Worm (Caenorhabditis elegans): ENCODE data around the gene F55G7.1.

Gene F55G7.1

ce11 chrX:11937343-11937935 is 13.2 kb downstream of the F55G7.1 start (continued):
- TF ChIP-seq fos-1 (tag; optimal IDR thresholded peaks at IDR 0.05) (peak; percentile 99), nhr-237 (tag; optimal IDR thresholded peaks at IDR 0.05) (peak; percentile 97), mef-2 (tag; optimal IDR thresholded peaks at IDR 0.05) (peak; percentile 78), sptf-1 (tag; optimal IDR thresholded peaks at IDR 0.05) (no peak), blmp-1 (tag; optimal IDR thresholded peaks at IDR 0.05) (peak; percentile 55), nhr-20 (tag; optimal IDR thresholded peaks at IDR 0.05) (peak; percentile 98), nhr-85 (tag) (peak; percentile 97), ztf-11 (tag; optimal IDR thresholded peaks at IDR 0.05) (peak; percentile 90 to 93), rnt-1 (tag; optimal IDR thresholded peaks at IDR 0.05) (peak; percentile 99), F16B12.6 (tag; optimal IDR thresholded peaks at IDR 0.05) (peak; percentile 66), nhr-77 (tag; optimal IDR thresholded peaks at IDR 0.05) (peak; percentile 99), zag-1 (tag; optimal IDR thresholded peaks at IDR 0.05) (peak; percentile 79), unc-86 (tag; optimal IDR thresholded peaks at IDR 0.05) (peak; percentile 95), jun-1 (tag; optimal IDR thresholded peaks at IDR 0.05) (peak; percentile 100), skn-1 (tag; optimal IDR thresholded peaks at IDR 0.05) (peak; percentile 99), sup-37 (GFP tag; optimal IDR thresholded peaks at IDR 0.05) (peak; percentile 87), efl-3 (GFP tag; optimal IDR thresholded peaks at IDR 0.05) (peak; percentile 92), dpl-1 (GFP tag; optimal IDR thresholded peaks at IDR 0.05) (peak; percentile 51 to 66 (median 58)), elt-2 (tag; optimal IDR thresholded peaks at IDR 0.05) (peak; percentile 94), hpl-2 (GFP tag; optimal IDR thresholded peaks at IDR 0.05) (peak; percentile 100), mab-9 (GFP tag; IDR thresholded peaks at IDR 0.05) (peak; percentile 92), C34B4.2 (tag; optimal IDR thresholded peaks at IDR 0.05) (no peak), unc-62 (GFP tag; optimal IDR thresholded peaks at IDR 0.05) (no peak), tbx-2 (tag; optimal IDR thresholded peaks at IDR 0.05) (peak; percentile 98), swsn-7 (tag; optimal IDR thresholded peaks at IDR 0.05) (peak; percentile 98), xbp-1 (tag; optimal IDR thresholded peaks at IDR 0.05) (peak; percentile 96), nhr-11 (tag; optimal IDR thresholded peaks at IDR 0.05) (peak; percentile 99), alr-1 (tag; optimal IDR thresholded peaks at IDR 0.05; ENCODE audit: borderline replicate concordance) (no peak), fkh-4 (tag; optimal IDR thresholded peaks at IDR 0.05; ENCODE audit: borderline replicate concordance) (peak; percentile 92), zip-4 (GFP tag; optimal IDR thresholded peaks at IDR 0.05) (peak; percentile 95), ama-1 (optimal IDR thresholded peaks at IDR 0.05) (no peak), C16A3.4 (tag; optimal IDR thresholded peaks at IDR 0.05) (peak; percentile 99), dsc-1 (tag; optimal IDR thresholded peaks at IDR 0.05) (peak; percentile 100), snpc-4 (tag; optimal IDR thresholded peaks at IDR 0.05) (peak; percentile 87), ets-5 (GFP tag; IDR thresholded peaks at IDR 0.05) (no peak), lin-35 (GFP tag; optimal IDR thresholded peaks at IDR 0.05) (peak; percentile 65 to 93), C04F5.9 (tag; optimal IDR thresholded peaks at IDR 0.05) (peak; percentile 91), nhr-19 (GFP tag; conservative IDR thresholded peaks at IDR 0.05) (peak; percentile 98), nhr-47 (tag; optimal IDR thresholded peaks at IDR 0.05) (peak; percentile 99), hlh-4 (tag; optimal IDR thresholded peaks at IDR 0.05) (peak; percentile 87), unc-30 (tag; optimal IDR thresholded peaks at IDR 0.05) (peak; percentile 73), ceh-63 (GFP tag; optimal IDR thresholded peaks at IDR 0.05) (peak; percentile 96), fkh-10 (GFP tag; optimal IDR thresholded peaks at IDR 0.05) (peak; percentile 99), ceh-90 (tag; optimal IDR thresholded peaks at IDR 0.05) (peak; percentile 54), egl-13 (tag; optimal IDR thresholded peaks at IDR 0.05) (peak; percentile 96), isw-1 (GFP tag; IDR thresholded peaks at IDR 0.05) (peak; percentile 86), nhr-76 (tag; optimal IDR thresholded peaks at IDR 0.05) (peak; percentile 92), snu-23 (GFP tag; optimal IDR thresholded peaks at IDR 0.05) (peak; percentile 100), lir-3 (tag; optimal IDR thresholded peaks at IDR 0.05; ENCODE audit: poor library complexity) (peak; percentile 93), nhr-90 (tag; optimal IDR thresholded peaks at IDR 0.05; ENCODE audit: poor library complexity) (peak; percentile 99), grh-1 (GFP tag; IDR thresholded peaks at IDR 0.05) (peak; percentile 96), sox-4 (tag; optimal IDR thresholded peaks at IDR 0.05) (peak; percentile 99), Y116A8C.19 (tag; optimal IDR thresholded peaks at IDR 0.05; ENCODE audit: borderline replicate concordance) (no peak)

All from whole organism, L1 larva.